Worm (Caenorhabditis elegans) whole organism, young adult: Measurements from ENCODE around the gene C10A4.9.

Experiments
- ama-1 ChIP-seq, 3 experiments: fragments of 150-350 bp in 1 of 3; sonication (generic microtip) in 2 of 3; optimal IDR thresholded peaks; 2 replicates each; lab custom pipeline; 2014 to 2018; ENCODE audit warnings: missing biosample characterization in 2 of 3, missing genetic modification characterization in 2 of 3, missing genetic modification reagents in 2 of 3
- ceh-100 ChIP-seq: fragments of 200-800 bp; sonication (Bioruptor generic); IDR thresholded peaks from 2 replicates; pipeline ENCODE4 v1.3.6; 2022; ENCODE audit warnings: missing genetic modification reagents, missing genetic modification characterization, missing compliant biosample characterization
- lag-1 ChIP-seq: fragments of 200-800 bp; sonication (Bioruptor generic); IDR thresholded peaks from 2 replicates; pipeline ENCODE4 v1.3.6; 2022; ENCODE audit warnings: missing genetic modification reagents, missing genetic modification characterization, missing compliant biosample characterization
- nfya-1 ChIP-seq: sonication (generic microtip); optimal IDR thresholded peaks from 2 replicates; lab custom pipeline; 2017; ENCODE audit warnings: antibody characterized with exemption, missing compliant biosample characterization, missing genetic modification characterization, borderline replicate concordance; ENCODE audit not compliant: insufficient read depth
- pbrm-1 ChIP-seq: fragments of 200-800 bp; sonication (Bioruptor generic); IDR thresholded peaks from 2 replicates; pipeline ENCODE4 v1.3.6; 2022; ENCODE audit warnings: missing genetic modification reagents, missing genetic modification characterization, missing compliant biosample characterization
- snpc-3.4 ChIP-seq: sonication (generic microtip); optimal IDR thresholded peaks from 2 replicates; lab custom pipeline; 2017; ENCODE audit warnings: missing genetic modification characterization, mild to moderate bottlenecking, missing compliant biosample characterization, antibody characterized with exemption, moderate library complexity, missing genotype, missing genetic modification reagents
- unc-62 ChIP-seq: fragments of 150-350 bp; optimal IDR thresholded peaks from 2 replicates; lab custom pipeline; 2014; ENCODE audit warnings: missing biosample characterization, missing genetic modification reagents, missing genetic modification characterization
- ztf-3 ChIP-seq: fragments of 200-800 bp; sonication (Bioruptor generic); optimal IDR thresholded peaks from 2 replicates; lab custom pipeline; 2018; ENCODE audit warnings: mild to moderate bottlenecking, missing genetic modification characterization, missing compliant biosample characterization

ce11 chrX:7433269-7433668 lies 12.6 kb downstream of the C10A4.9 start, which contains the start of gene clc-5:
- no peak for TF ChIP-seq unc-62 (GFP tag; lab: Kevin White, UChicago)
- TF ChIP-seq ama-1 (optimal IDR thresholded peaks at IDR 0.05; lab: Kevin White, UChicago): no peak
- no peak for TF ChIP-seq ama-1 (GFP tag; optimal IDR thresholded peaks at IDR 0.05; lab: Kevin White, UChicago)
- no peak for TF ChIP-seq pbrm-1 (GFP tag; lab: Robert Waterston, UW)
- TF ChIP-seq snpc-3.4: no peak
- TF ChIP-seq ztf-3 (GFP tag; lab: Kevin White, UChicago): no peak
- TF ChIP-seq nfya-1 (tag; lab: Kevin White, UChicago): no peak
- no peak for TF ChIP-seq ceh-100 (GFP tag; lab: Robert Waterston, UW)
- no peak for TF ChIP-seq lag-1 (GFP tag; lab: Robert Waterston, UW)
